Fruit fly (Drosophila melanogaster): Measurements from ENCODE around the gene CG1504.

Gene CG1504

DNA sequence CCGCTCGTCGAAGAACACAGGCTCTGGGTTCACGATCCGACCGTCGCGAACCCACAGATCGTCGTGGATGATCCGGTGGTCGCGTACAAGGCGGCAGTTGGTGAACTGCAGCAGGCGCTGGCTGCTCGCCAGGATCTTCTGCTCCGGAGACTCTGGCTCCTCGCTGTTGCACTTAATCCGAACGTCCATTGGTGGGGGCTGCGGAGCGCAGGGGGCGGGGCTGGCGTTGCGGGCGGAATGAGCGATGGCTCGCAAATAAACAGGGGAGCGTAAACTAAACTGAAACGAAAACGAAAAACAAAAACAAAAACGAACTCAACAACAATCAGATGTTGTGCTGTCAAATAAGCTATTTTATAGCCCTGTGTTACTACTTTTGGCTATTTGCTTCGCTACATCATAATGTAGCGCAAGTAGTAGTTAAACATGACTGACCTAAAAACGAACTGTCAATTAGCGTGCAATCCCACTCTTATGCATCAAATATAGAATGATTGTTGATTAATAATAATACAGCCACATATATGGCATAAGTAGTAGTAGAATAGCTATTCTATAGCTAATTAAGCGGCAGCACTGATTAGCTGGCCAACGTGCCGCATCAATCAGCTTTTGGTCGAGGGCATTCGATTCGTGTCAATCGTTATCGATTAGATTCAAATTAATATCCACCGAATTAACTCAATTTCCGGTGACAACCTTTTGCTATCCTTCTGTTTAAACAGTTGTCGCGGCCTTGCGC, 73.2 kb downstream of the CG1504 start, which contains the start of gene CG17065 (continued):
- TF ChIP-seq lbe (GFP tag; optimal IDR thresholded peaks at IDR 0.05) = no peak
- no peak for TF ChIP-seq Hmx (GFP tag; optimal IDR thresholded peaks at IDR 0.05)
- no peak for TF ChIP-seq danr (GFP tag; IDR thresholded peaks at IDR 0.05)
- peak; percentile 85 for TF ChIP-seq stwl (tag; optimal IDR thresholded peaks at IDR 0.05)
- peak; percentile 37; the same call in 1 of the 2 replicates for TF ChIP-seq amos (GFP tag; IDR thresholded peaks at IDR 0.05; ENCODE audit: partially characterized antibody)
- TF ChIP-seq NC2β (GFP tag; optimal IDR thresholded peaks at IDR 0.05) = peak; percentile 17
- TF ChIP-seq CG13894 (tag; optimal IDR thresholded peaks at IDR 0.05) = peak; percentile 20
- TF ChIP-seq kay (GFP tag; optimal IDR thresholded peaks at IDR 0.05) = no peak
- TF ChIP-seq sc (optimal IDR thresholded peaks at IDR 0.05) = no peak
- TF ChIP-seq sc (GFP tag; optimal IDR thresholded peaks at IDR 0.05) = no peak
- no peak for TF ChIP-seq CG3838 (GFP tag; optimal IDR thresholded peaks at IDR 0.05)
- peak; percentile 70 for TF ChIP-seq CG17186 (GFP tag; optimal IDR thresholded peaks at IDR 0.05)
- TF ChIP-seq Hr78 (GFP tag; optimal IDR thresholded peaks at IDR 0.05) = no peak
- TF ChIP-seq B-H2 (GFP tag; optimal IDR thresholded peaks at IDR 0.05) = peak; percentile 34
- peak; percentile 100 for TF ChIP-seq CG11560 (tag; IDR thresholded peaks at IDR 0.05)
- no peak for TF ChIP-seq CG12236 (GFP tag; optimal IDR thresholded peaks at IDR 0.05)
- no peak for TF ChIP-seq jing (GFP tag; optimal IDR thresholded peaks at IDR 0.05)
- TF ChIP-seq CG10654 (GFP tag; optimal IDR thresholded peaks at IDR 0.05) = no peak
- TF ChIP-seq CG7372 (GFP tag; IDR thresholded peaks at IDR 0.05) = no peak
- TF ChIP-seq Atf3 (GFP tag; optimal IDR thresholded peaks at IDR 0.05) = no peak
- TF ChIP-seq grn (GFP tag; optimal IDR thresholded peaks at IDR 0.05) = peak; percentile 10
- TF ChIP-seq zf30C (GFP tag; optimal IDR thresholded peaks at IDR 0.05) = no peak
- TF ChIP-seq Max (GFP tag; optimal IDR thresholded peaks at IDR 0.05) = peak; percentile 46
- TF ChIP-seq lilli (GFP tag; optimal IDR thresholded peaks at IDR 0.05) = no peak
- peak; percentile 10 for TF ChIP-seq dm (GFP tag; optimal IDR thresholded peaks at IDR 0.05)
- TF ChIP-seq CG12744 (GFP tag; optimal IDR thresholded peaks at IDR 0.05) = peak; percentile 15
- no peak for TF ChIP-seq CG3163 (GFP tag; optimal IDR thresholded peaks at IDR 0.05)
- peak; percentile 31 for TF ChIP-seq CG2712 (tag; optimal IDR thresholded peaks at IDR 0.05)
- TF ChIP-seq Atf-2 (GFP tag; optimal IDR thresholded peaks at IDR 0.05) = peak; percentile 18
- no peak for TF ChIP-seq CG7556 (GFP tag; optimal IDR thresholded peaks at IDR 0.05)
- no peak for TF ChIP-seq eve (GFP tag; optimal IDR thresholded peaks at IDR 0.05)
- no peak for TF ChIP-seq al (GFP tag; IDR thresholded peaks at IDR 0.05)
- peak; percentile 23 for TF ChIP-seq Xbp1 (GFP tag; optimal IDR thresholded peaks at IDR 0.05)
- peak; percentile 8 for TF ChIP-seq lab (GFP tag; optimal IDR thresholded peaks at IDR 0.05)
- TF ChIP-seq CG14441 (GFP tag; IDR thresholded peaks at IDR 0.05) = no peak
- no peak for TF ChIP-seq seq (GFP tag; IDR thresholded peaks at IDR 0.05)
- peak; percentile 37; the same call in 1 of the 2 replicates for TF ChIP-seq onecut (GFP tag; IDR thresholded peaks at IDR 0.05)
- peak; percentile 11 for TF ChIP-seq Neu2 (GFP tag; optimal IDR thresholded peaks at IDR 0.05; ENCODE audit: borderline replicate concordance)
- no peak for TF ChIP-seq CG2202 (tag; optimal IDR thresholded peaks at IDR 0.05)
- TF ChIP-seq toy (GFP tag; IDR thresholded peaks at IDR 0.05) = no peak
- TF ChIP-seq CG11504 (tag; optimal IDR thresholded peaks at IDR 0.05) = peak; percentile 50
- TF ChIP-seq gsb-n (tag; optimal IDR thresholded peaks at IDR 0.05) = no peak
- no peak for TF ChIP-seq CG7745 (tag; optimal IDR thresholded peaks at IDR 0.05)
- TF ChIP-seq CG8924 (tag; optimal IDR thresholded peaks at IDR 0.05) = peak; percentile 20
- TF ChIP-seq GATAe (GFP tag; conservative IDR thresholded peaks at IDR 0.05) = 0 out of 2 replicates have a peak, but pooled peaks have one; percentile 11
- no peak for TF ChIP-seq luna (GFP tag; optimal IDR thresholded peaks at IDR 0.05)
- TF ChIP-seq sd (tag; optimal IDR thresholded peaks at IDR 0.05) = no peak
- TF ChIP-seq CG5245 (GFP tag; optimal IDR thresholded peaks at IDR 0.05) = no peak
- TF ChIP-seq Asciz (GFP tag; optimal IDR thresholded peaks at IDR 0.05) = no peak
- TF ChIP-seq CG17802 (tag; optimal IDR thresholded peaks at IDR 0.05) = no peak
- no peak for TF ChIP-seq fru (optimal IDR thresholded peaks at IDR 0.05)

All from whole organism, embryonic.